Worm (Caenorhabditis elegans) whole organism, midembryonic: ENCODE data around the gene cima-1.

Experiments used
- flt-1 ChIP-seq: fragments of 200-800 bp; sonication (Bioruptor generic); IDR thresholded peaks from 2 replicates; pipeline ENCODE4 v1.3.6; 2022; ENCODE audit warnings: missing genetic modification characterization, missing compliant biosample characterization
- klf-2 ChIP-seq: fragments of 200-800 bp; sonication (Bioruptor generic); conservative IDR thresholded peaks from 2 replicates; pipeline ENCODE4 v1.3.6; 2022; ENCODE audit warnings: missing genetic modification reagents, missing genetic modification characterization, missing compliant biosample characterization
- med-1 ChIP-seq: sonication (generic microtip); optimal IDR thresholded peaks from 2 replicates; lab custom pipeline; 2017; ENCODE audit warnings: missing genetic modification characterization, mild to moderate bottlenecking, missing compliant biosample characterization, antibody characterized with exemption, missing genetic modification reagents; ENCODE audit not compliant: insufficient read depth

ce11 chrIV:7623868-7624267, 27.4 kb upstream of the cima-1 start:
- TF ChIP-seq klf-2 (GFP tag; lab: Robert Waterston, UW) (no peak), med-1 (GFP tag; lab: Kevin White, UChicago) (no peak), flt-1 (GFP tag; lab: Robert Waterston, UW) (no peak)
